Worm (Caenorhabditis elegans): ENCODE results near the gene srz-61.

srz-61 gene

DNA sequence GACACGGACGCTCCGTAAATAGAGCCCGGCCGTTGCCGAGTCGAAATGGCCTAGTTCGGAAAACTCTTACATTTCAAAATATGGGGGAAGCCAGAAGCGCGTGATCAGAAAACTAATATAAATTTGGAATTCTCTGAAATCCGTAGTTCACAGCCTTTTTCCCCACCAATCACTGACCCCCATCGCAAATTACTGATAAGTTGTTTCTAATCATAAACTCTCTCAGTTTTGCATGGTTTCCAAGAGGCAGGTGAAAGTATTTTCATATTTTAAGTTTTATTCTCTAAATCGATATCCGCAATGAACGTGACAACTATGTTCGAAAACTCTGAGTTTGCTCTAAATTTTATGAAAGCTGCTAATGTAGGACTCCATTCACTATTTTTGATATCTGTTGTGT is 8.2 kb downstream of the srz-61 start, which contains the start of gene srz-74:
srz-74 (plus strand) TSS at position 301 of the 400 bp plus-strand sequence.
- TF ChIP-seq tbx-37 (GFP tag; conservative IDR thresholded peaks at IDR 0.05) (no peak), hmg-4 (GFP tag; optimal IDR thresholded peaks at IDR 0.05) (no peak), tra-4 (tag; optimal IDR thresholded peaks at IDR 0.05) (no peak), ceh-36 (tag; optimal IDR thresholded peaks at IDR 0.05) (no peak), hmbx-1 (tag; optimal IDR thresholded peaks at IDR 0.05) (no peak), pes-1 (GFP tag; IDR thresholded peaks at IDR 0.05) (no peak), scrt-1 (GFP tag; IDR thresholded peaks at IDR 0.05) (no peak), ceh-13 (GFP tag; optimal IDR thresholded peaks at IDR 0.05) (no peak), flt-1 (GFP tag; IDR thresholded peaks at IDR 0.05) (no peak), aly-1 (tag; optimal IDR thresholded peaks at IDR 0.05) (no peak), hnd-1 (tag; optimal IDR thresholded peaks at IDR 0.05) (no peak), ets-7 (tag; optimal IDR thresholded peaks at IDR 0.05) (no peak), sea-1 (GFP tag; conservative IDR thresholded peaks at IDR 0.05) (no peak)

ce11 chrIV:16330508-16330907 is 9.5 kb downstream of the srz-61 start:
- TF ChIP-seq tra-4 (tag; optimal IDR thresholded peaks at IDR 0.05): no peak
- 0 out of 2 replicates have a peak, but pooled peaks have one; percentile 5 for TF ChIP-seq sea-1 (GFP tag; conservative IDR thresholded peaks at IDR 0.05)

DNA sequence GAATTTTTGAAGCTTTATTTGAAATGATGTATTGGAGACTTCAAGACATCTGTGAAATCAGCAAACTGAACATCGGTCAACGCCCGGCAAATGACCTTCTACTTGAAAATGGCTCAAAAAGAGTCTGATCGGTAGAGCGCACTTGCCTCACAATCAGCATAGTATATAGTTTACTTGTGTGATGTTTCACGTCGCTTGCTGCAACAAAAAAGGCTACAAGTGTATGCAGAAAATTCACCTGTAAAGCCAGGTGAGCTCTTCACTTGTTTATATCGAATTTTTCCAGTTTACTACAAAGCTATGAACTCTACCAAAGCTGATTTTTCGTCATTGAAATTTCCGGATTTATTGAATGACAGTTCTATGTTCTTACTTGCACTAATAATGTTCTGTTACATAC is 11.6 kb downstream of the srz-61 start, which contains the start of gene srz-71:
srz-71 (plus strand) TSS at position 301 of the 400 bp plus-strand sequence.
- TF ChIP-seq pes-1 (GFP tag; IDR thresholded peaks at IDR 0.05) (no peak), F13C5.2 (tag; optimal IDR thresholded peaks at IDR 0.05) (no peak), ceh-13 (GFP tag; optimal IDR thresholded peaks at IDR 0.05) (no peak), hmbx-1 (tag; optimal IDR thresholded peaks at IDR 0.05) (no peak), scrt-1 (GFP tag; IDR thresholded peaks at IDR 0.05) (no peak), sea-1 (GFP tag; conservative IDR thresholded peaks at IDR 0.05) (no peak), hnd-1 (tag; optimal IDR thresholded peaks at IDR 0.05) (no peak), tbx-11 (GFP tag; IDR thresholded peaks at IDR 0.05) (no peak), B0310.2 (tag; optimal IDR thresholded peaks at IDR 0.05) (no peak), ceh-36 (tag; optimal IDR thresholded peaks at IDR 0.05) (no peak), ets-7 (tag; optimal IDR thresholded peaks at IDR 0.05) (no peak), tbx-37 (GFP tag; conservative IDR thresholded peaks at IDR 0.05) (no peak), flt-1 (GFP tag; IDR thresholded peaks at IDR 0.05) (no peak), ama-1 (optimal IDR thresholded peaks at IDR 0.05) (no peak), aly-1 (tag; optimal IDR thresholded peaks at IDR 0.05) (no peak)

DNA sequence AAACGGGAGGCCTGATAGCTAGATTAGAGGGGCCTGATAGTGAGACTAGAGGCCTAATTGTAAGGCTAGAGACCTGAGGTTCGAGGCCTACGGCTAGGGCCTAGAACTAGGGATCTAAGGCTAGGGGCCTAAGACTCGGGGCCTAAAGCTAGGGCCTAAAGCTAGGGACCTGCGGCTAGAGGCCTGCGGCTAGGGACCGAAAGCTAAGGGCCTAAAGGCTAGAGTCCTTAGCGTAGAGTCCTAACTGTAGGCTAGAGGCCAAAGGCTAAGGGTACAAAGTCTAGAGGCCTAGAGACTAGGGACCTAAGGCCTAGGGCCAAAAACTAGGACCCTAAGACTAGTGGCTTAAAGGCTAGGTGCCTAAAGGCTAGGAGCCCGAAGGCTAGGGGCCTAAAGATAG is 12.2 kb downstream of the srz-61 start:
- TF ChIP-seq tbx-11 (GFP tag; IDR thresholded peaks at IDR 0.05) (no peak), tbx-37 (GFP tag; conservative IDR thresholded peaks at IDR 0.05) (no peak), ceh-36 (tag; optimal IDR thresholded peaks at IDR 0.05) (no peak), hmg-4 (GFP tag; optimal IDR thresholded peaks at IDR 0.05) (no peak), hnd-1 (tag; optimal IDR thresholded peaks at IDR 0.05) (no peak), flt-1 (GFP tag; IDR thresholded peaks at IDR 0.05) (no peak), scrt-1 (GFP tag; IDR thresholded peaks at IDR 0.05) (no peak), tra-4 (tag; optimal IDR thresholded peaks at IDR 0.05) (no peak), sea-1 (GFP tag; conservative IDR thresholded peaks at IDR 0.05) (no peak), pes-1 (GFP tag; IDR thresholded peaks at IDR 0.05) (no peak), ets-7 (tag; optimal IDR thresholded peaks at IDR 0.05) (no peak), aly-1 (tag; optimal IDR thresholded peaks at IDR 0.05) (no peak), ceh-13 (GFP tag; optimal IDR thresholded peaks at IDR 0.05) (no peak), ama-1 (optimal IDR thresholded peaks at IDR 0.05) (no peak), F13C5.2 (tag; optimal IDR thresholded peaks at IDR 0.05) (no peak), hmbx-1 (tag; optimal IDR thresholded peaks at IDR 0.05) (no peak), B0310.2 (tag; optimal IDR thresholded peaks at IDR 0.05) (no peak)

DNA sequence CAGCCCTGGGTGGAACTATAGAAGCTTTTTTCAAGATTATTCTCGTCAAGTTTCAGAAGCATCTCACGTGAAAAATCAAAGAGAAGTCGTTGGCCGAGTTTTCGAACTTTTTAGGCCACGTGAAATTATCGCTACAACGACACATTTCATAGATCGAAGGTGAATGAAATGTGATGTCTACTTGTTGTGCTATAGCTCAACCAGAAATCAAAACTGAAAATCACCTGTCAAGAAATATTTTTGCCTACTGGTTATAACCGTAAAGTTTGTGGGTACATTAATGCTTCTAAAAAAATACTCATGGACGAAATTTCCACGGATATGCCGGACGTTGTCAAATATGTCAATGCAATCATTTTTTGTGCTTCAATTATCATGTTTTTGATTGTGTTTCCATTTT is 14.1 kb downstream of the srz-61 start, which contains the start of gene srz-38:
srz-38 (plus strand) TSS at position 301 of the 400 bp plus-strand sequence.
- TF ChIP-seq hmg-4 (GFP tag; optimal IDR thresholded peaks at IDR 0.05) (no peak), B0310.2 (tag; optimal IDR thresholded peaks at IDR 0.05) (no peak), flt-1 (GFP tag; IDR thresholded peaks at IDR 0.05) (no peak), scrt-1 (GFP tag; IDR thresholded peaks at IDR 0.05) (no peak), aly-1 (tag; optimal IDR thresholded peaks at IDR 0.05) (no peak), tbx-37 (GFP tag; conservative IDR thresholded peaks at IDR 0.05) (no peak), tra-4 (tag; optimal IDR thresholded peaks at IDR 0.05) (no peak), hmbx-1 (tag; optimal IDR thresholded peaks at IDR 0.05) (no peak), pes-1 (GFP tag; IDR thresholded peaks at IDR 0.05) (no peak), F13C5.2 (tag; optimal IDR thresholded peaks at IDR 0.05) (no peak), ets-7 (tag; optimal IDR thresholded peaks at IDR 0.05) (no peak), sea-1 (GFP tag; conservative IDR thresholded peaks at IDR 0.05) (no peak), hnd-1 (tag; optimal IDR thresholded peaks at IDR 0.05) (no peak), ama-1 (optimal IDR thresholded peaks at IDR 0.05) (no peak), tbx-11 (GFP tag; IDR thresholded peaks at IDR 0.05) (no peak), ceh-36 (tag; optimal IDR thresholded peaks at IDR 0.05) (no peak)

DNA sequence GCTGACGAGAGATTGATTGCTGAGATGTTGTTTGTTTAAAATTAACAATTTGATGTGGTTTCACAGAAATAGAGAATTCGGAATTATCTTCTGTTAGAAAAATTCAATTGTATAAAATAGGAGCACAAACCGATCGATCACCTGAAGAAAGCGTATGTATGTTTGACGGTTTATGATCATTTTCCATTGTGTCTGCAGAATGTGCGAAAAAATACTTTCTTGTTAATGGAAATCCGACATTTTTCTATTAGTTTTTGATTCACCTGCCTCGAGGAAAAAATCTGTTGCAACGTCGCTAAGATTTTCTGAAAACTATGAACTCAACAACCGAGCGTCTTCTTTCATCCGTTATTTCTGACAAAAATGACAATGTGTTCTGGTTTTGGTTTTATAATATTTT is 15.8 kb downstream of the srz-61 start, which contains the start of gene C35D6.13:
C35D6.13 (plus strand) TSS at position 301 of the 400 bp plus-strand sequence.
- no peak for TF ChIP-seq scrt-1 (GFP tag; IDR thresholded peaks at IDR 0.05)
- no peak for TF ChIP-seq hmg-4 (GFP tag; optimal IDR thresholded peaks at IDR 0.05)
- TF ChIP-seq tbx-37 (GFP tag; conservative IDR thresholded peaks at IDR 0.05): no peak
- no peak for TF ChIP-seq tra-4 (tag; optimal IDR thresholded peaks at IDR 0.05)
- no peak for TF ChIP-seq ets-7 (tag; optimal IDR thresholded peaks at IDR 0.05)
- TF ChIP-seq hnd-1 (tag; optimal IDR thresholded peaks at IDR 0.05): no peak
- TF ChIP-seq sea-1 (GFP tag; conservative IDR thresholded peaks at IDR 0.05): no peak
- no peak for TF ChIP-seq ama-1 (optimal IDR thresholded peaks at IDR 0.05)
- TF ChIP-seq F13C5.2 (tag; optimal IDR thresholded peaks at IDR 0.05): no peak
- TF ChIP-seq ceh-13 (GFP tag; optimal IDR thresholded peaks at IDR 0.05): no peak

DNA sequence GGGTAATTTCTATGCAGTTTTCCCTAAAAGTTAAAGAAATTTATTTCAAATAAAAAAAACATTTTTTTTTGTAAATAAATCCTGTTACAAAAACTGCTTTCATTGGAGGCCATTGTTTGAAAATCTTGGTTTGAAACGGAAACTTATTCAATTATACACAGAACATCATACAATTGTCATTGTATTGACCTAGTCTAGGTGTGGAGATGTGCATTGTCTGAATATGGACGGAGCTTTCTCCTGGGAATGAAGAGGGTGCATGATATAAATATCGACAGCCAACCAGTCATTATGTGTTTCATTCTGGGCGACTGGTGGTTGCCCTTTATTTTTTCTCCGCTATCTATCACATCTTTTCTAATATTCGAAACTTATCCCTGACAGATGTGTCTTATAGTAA is 25.5 kb downstream of the srz-61 start, which contains the start of gene C35D6.3:
C35D6.3 (plus strand) TSS at position 301 of the 400 bp plus-strand sequence.
- no peak for TF ChIP-seq F13C5.2 (tag; optimal IDR thresholded peaks at IDR 0.05)
- TF ChIP-seq B0310.2 (tag; optimal IDR thresholded peaks at IDR 0.05): no peak
- TF ChIP-seq tbx-11 (GFP tag; IDR thresholded peaks at IDR 0.05): no peak
- TF ChIP-seq aly-1 (tag; optimal IDR thresholded peaks at IDR 0.05): no peak
- TF ChIP-seq ama-1 (optimal IDR thresholded peaks at IDR 0.05): no peak
- no peak for TF ChIP-seq hmg-4 (GFP tag; optimal IDR thresholded peaks at IDR 0.05)
- TF ChIP-seq pes-1 (GFP tag; IDR thresholded peaks at IDR 0.05): no peak
- no peak for TF ChIP-seq flt-1 (GFP tag; IDR thresholded peaks at IDR 0.05)
- no peak for TF ChIP-seq scrt-1 (GFP tag; IDR thresholded peaks at IDR 0.05)
- TF ChIP-seq ceh-13 (GFP tag; optimal IDR thresholded peaks at IDR 0.05): no peak
- no peak for TF ChIP-seq hmbx-1 (tag; optimal IDR thresholded peaks at IDR 0.05)
- no peak for TF ChIP-seq tra-4 (tag; optimal IDR thresholded peaks at IDR 0.05)

All from whole organism, early embryonic.